Worm (Caenorhabditis elegans): ENCODE results near the gene clec-5.

The clec-5 gene

DNA sequence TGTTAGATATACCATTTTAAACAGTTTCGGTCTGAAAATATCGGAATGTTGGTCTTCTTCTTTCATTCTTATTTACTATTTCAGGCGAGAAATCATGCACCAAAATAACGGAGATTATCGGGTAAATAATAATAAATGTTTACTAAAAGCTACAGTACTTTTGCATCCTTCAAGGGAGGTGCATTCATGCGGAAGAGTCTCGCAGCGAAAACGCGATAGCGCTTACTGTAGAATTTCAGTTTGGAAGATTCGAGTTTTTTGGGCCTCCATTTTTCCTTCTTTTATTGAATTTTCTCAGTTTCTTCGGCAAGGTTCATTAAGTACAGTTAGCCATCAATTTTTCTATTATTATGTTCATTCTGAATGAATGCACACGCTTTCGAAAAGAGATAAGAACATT, 27.3 kb downstream of the clec-5 start, which contains the start of gene C35D10.7:
C35D10.7 (plus strand) TSS at position 85 of the 400 bp plus-strand sequence.
- no peak for TF ChIP-seq lin-11 (tag; optimal IDR thresholded peaks at IDR 0.05)
- TF ChIP-seq blmp-1 (tag; optimal IDR thresholded peaks at IDR 0.05; ENCODE audit: insufficient read depth) = no peak
- TF ChIP-seq mdl-1 (tag; optimal IDR thresholded peaks at IDR 0.05) = no peak
- TF ChIP-seq nhr-10 (tag; optimal IDR thresholded peaks at IDR 0.05) = no peak
- no peak for TF ChIP-seq alr-1 (tag; optimal IDR thresholded peaks at IDR 0.05)
- no peak for TF ChIP-seq sem-4 (tag; optimal IDR thresholded peaks at IDR 0.05)
- no peak for TF ChIP-seq crh-2 (tag; optimal IDR thresholded peaks at IDR 0.05)
- TF ChIP-seq nhr-21 (tag; optimal IDR thresholded peaks at IDR 0.05) = no peak
- no peak for TF ChIP-seq ceh-82 (tag; optimal IDR thresholded peaks at IDR 0.05)

- TF ChIP-seq elt-1 (tag; optimal IDR thresholded peaks at IDR 0.05) (no peak), lin-13 (GFP tag; optimal IDR thresholded peaks at IDR 0.05) (no peak), alr-1 (tag; optimal IDR thresholded peaks at IDR 0.05) (no peak), nhr-129 (tag; optimal IDR thresholded peaks at IDR 0.05) (no peak), ceh-82 (tag; optimal IDR thresholded peaks at IDR 0.05) (no peak), mbf-1 (tag; optimal IDR thresholded peaks at IDR 0.05) (no peak), aly-2 (tag; optimal IDR thresholded peaks at IDR 0.05) (no peak), nhr-25 (tag; optimal IDR thresholded peaks at IDR 0.05) (no peak), blmp-1 (tag; optimal IDR thresholded peaks at IDR 0.05; ENCODE audit: insufficient read depth) (no peak), ceh-16 (tag; optimal IDR thresholded peaks at IDR 0.05) (no peak), ZK546.5 (tag; optimal IDR thresholded peaks at IDR 0.05) (no peak), nhr-21 (tag; optimal IDR thresholded peaks at IDR 0.05) (no peak), nhr-6 (tag; optimal IDR thresholded peaks at IDR 0.05) (no peak)
These were observed 28.5 kb downstream of the clec-5 start, which contains the start of gene C35D10.8 for ce11 chrIII:4854918-4855317. TSS of gene C35D10.8 (plus strand) at chrIII:4855218.

DNA sequence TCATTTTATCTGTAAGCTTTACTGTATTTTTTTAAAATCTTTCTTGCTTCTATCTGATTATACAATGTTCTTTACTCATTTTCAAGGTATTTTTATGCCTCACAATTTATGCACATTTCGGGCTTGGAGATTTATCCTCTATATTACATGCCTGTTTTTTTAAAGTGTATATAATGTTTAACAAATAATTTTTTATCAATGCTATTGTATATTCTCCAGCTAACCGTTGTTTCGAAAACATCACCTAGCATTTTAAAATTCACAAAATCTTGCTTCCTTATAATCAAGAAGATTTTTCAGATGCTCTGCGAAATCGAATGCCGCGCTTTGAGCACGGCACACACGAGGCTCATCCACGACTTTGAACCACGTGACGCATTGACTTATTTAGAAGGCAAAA, 31.4 kb downstream of the clec-5 start, which contains the start of gene ced-4:
ced-4 (plus strand) TSS at position 301 of the 400 bp plus-strand sequence.
- TF ChIP-seq sem-4 (tag; optimal IDR thresholded peaks at IDR 0.05) = no peak
- no peak for TF ChIP-seq ztf-11 (tag; optimal IDR thresholded peaks at IDR 0.05)
- no peak for TF ChIP-seq mdl-1 (tag; optimal IDR thresholded peaks at IDR 0.05)
- no peak for TF ChIP-seq blmp-1 (tag; optimal IDR thresholded peaks at IDR 0.05; ENCODE audit: insufficient read depth)
- no peak for TF ChIP-seq snpc-4 (tag; optimal IDR thresholded peaks at IDR 0.05)
- no peak for TF ChIP-seq ztf-1 (GFP tag; conservative IDR thresholded peaks at IDR 0.05)
- TF ChIP-seq nhr-21 (tag; optimal IDR thresholded peaks at IDR 0.05) = no peak

DNA sequence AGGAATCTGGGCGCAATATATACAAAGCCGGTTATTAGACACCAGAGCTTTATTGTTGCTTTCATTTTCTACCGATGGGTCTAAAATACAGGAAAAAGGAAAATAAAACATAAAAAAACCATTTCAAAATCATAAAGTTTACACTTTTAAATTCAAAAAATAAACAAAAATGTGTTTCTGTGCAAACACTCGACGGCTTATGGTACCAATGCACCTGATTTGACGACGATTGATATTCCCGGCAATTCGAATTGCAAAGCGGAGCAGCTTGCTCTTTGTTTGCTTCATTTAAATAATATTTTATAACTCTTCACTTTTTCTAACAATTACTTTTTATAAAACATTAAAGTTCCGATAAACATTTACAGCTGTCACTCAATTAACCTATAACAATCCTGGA, 33.3 kb downstream of the clec-5 start, which contains the start of gene F26A1.1:
F26A1.1 (plus strand) TSS at position 369 of the 400 bp plus-strand sequence.
- TF ChIP-seq nhr-12 (tag; optimal IDR thresholded peaks at IDR 0.05) = no peak
- no peak for TF ChIP-seq nhr-21 (tag; optimal IDR thresholded peaks at IDR 0.05)
- peak in 1 of 2 experiments; percentile 38 for TF ChIP-seq lsy-2 (tag; optimal IDR thresholded peaks at IDR 0.05)
- no peak for TF ChIP-seq snpc-4 (tag; optimal IDR thresholded peaks at IDR 0.05)
- no peak for TF ChIP-seq ztf-11 (tag; optimal IDR thresholded peaks at IDR 0.05)
- peak; percentile 54 for TF ChIP-seq unc-55 (GFP tag; optimal IDR thresholded peaks at IDR 0.05)
- no peak for TF ChIP-seq unc-39 (tag; optimal IDR thresholded peaks at IDR 0.05)
- no peak for TF ChIP-seq nhr-23 (tag; optimal IDR thresholded peaks at IDR 0.05)
- TF ChIP-seq ceh-82 (tag; optimal IDR thresholded peaks at IDR 0.05) = no peak
- TF ChIP-seq ztf-1 (GFP tag; conservative IDR thresholded peaks at IDR 0.05) = no peak
- TF ChIP-seq mdl-1 (tag; optimal IDR thresholded peaks at IDR 0.05) = no peak
- TF ChIP-seq sma-3 (GFP tag; optimal IDR thresholded peaks at IDR 0.05) = no peak
- no peak for TF ChIP-seq F13H6.1 (tag; optimal IDR thresholded peaks at IDR 0.05)
- no peak for TF ChIP-seq nhr-77 (tag; optimal IDR thresholded peaks at IDR 0.05)
- TF ChIP-seq peb-1 (tag; optimal IDR thresholded peaks at IDR 0.05) = no peak
- no peak for TF ChIP-seq ztf-4 (tag; optimal IDR thresholded peaks at IDR 0.05)
- no peak for TF ChIP-seq ceh-16 (tag; optimal IDR thresholded peaks at IDR 0.05)
- no peak for TF ChIP-seq R02D3.7 (tag; optimal IDR thresholded peaks at IDR 0.05)
- no peak for TF ChIP-seq fos-1 (tag; optimal IDR thresholded peaks at IDR 0.05)
- no peak for TF ChIP-seq sem-4 (tag; optimal IDR thresholded peaks at IDR 0.05)
- TF ChIP-seq elt-1 (tag; optimal IDR thresholded peaks at IDR 0.05) = no peak
- TF ChIP-seq alr-1 (tag; optimal IDR thresholded peaks at IDR 0.05) = no peak
- TF ChIP-seq mab-5 (tag; optimal IDR thresholded peaks at IDR 0.05) = no peak
- peak; percentile 8 for TF ChIP-seq nhr-129 (tag; optimal IDR thresholded peaks at IDR 0.05)
- TF ChIP-seq lin-13 (GFP tag; optimal IDR thresholded peaks at IDR 0.05) = no peak
- no peak for TF ChIP-seq nhr-11 (tag; optimal IDR thresholded peaks at IDR 0.05)
- TF ChIP-seq ama-1 (optimal IDR thresholded peaks at IDR 0.05) = no peak
- TF ChIP-seq nhr-10 (tag; optimal IDR thresholded peaks at IDR 0.05) = no peak
- TF ChIP-seq lin-39 (tag; optimal IDR thresholded peaks at IDR 0.05) = no peak
- TF ChIP-seq crh-2 (tag; optimal IDR thresholded peaks at IDR 0.05) = peak; percentile 5
- peak; percentile 6 for TF ChIP-seq gmeb-1 (tag; optimal IDR thresholded peaks at IDR 0.05)
- TF ChIP-seq aly-2 (tag; optimal IDR thresholded peaks at IDR 0.05) = no peak
- no peak for TF ChIP-seq elt-3 (tag; optimal IDR thresholded peaks at IDR 0.05)
- TF ChIP-seq lin-11 (tag; optimal IDR thresholded peaks at IDR 0.05) = no peak
